Worm (Caenorhabditis elegans): ENCODE results near the gene B0495.9.

DNA sequence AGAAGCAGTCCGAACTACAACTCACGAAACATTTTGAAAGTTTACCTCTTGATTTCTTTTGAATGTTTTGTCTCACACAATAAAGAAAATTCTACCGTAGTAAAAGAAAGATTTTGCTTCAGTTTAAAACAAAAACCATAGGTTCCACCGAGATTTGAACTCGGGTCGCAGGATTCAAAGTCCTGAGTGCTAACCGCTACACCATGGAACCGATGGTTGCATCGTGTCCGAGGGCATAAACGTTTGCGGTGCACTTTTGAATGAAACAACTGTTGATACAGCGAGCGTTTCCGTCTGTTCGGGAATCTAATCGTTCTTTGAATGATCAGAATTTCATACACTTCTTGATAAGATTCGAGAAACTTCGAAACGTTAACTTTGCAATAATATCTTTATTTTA lies 48.3 kb upstream of the B0495.9 start:
- TF ChIP-seq unc-55 (GFP tag; optimal IDR thresholded peaks at IDR 0.05) (no peak), F13H6.1 (tag; optimal IDR thresholded peaks at IDR 0.05) (peak; percentile 4), zag-1 (tag; optimal IDR thresholded peaks at IDR 0.05) (no peak), ceh-82 (tag; optimal IDR thresholded peaks at IDR 0.05) (no peak), gmeb-1 (tag; optimal IDR thresholded peaks at IDR 0.05) (peak; percentile 69), skn-1 (tag; optimal IDR thresholded peaks at IDR 0.05) (no peak), nhr-12 (tag; optimal IDR thresholded peaks at IDR 0.05) (no peak), elt-1 (tag; optimal IDR thresholded peaks at IDR 0.05) (no peak), elt-3 (tag; optimal IDR thresholded peaks at IDR 0.05) (no peak), nhr-11 (tag; optimal IDR thresholded peaks at IDR 0.05) (no peak), unc-62 (GFP tag; optimal IDR thresholded peaks at IDR 0.05) (no peak), unc-39 (tag; optimal IDR thresholded peaks at IDR 0.05) (no peak), nhr-237 (tag; optimal IDR thresholded peaks at IDR 0.05) (no peak), snpc-4 (tag; optimal IDR thresholded peaks at IDR 0.05) (no peak)
